Worm (Caenorhabditis elegans) whole organism, L4 larva: Measurements from ENCODE around the gene sul-2.

Experiments
- F44E2.7 ChIP-seq: fragments of 200-800 bp; sonication (Bioruptor generic); IDR thresholded peaks from 2 replicates; pipeline ENCODE4 v2.1.2; 2022; ENCODE audit warnings: missing genetic modification characterization, missing compliant biosample characterization
- ama-1 ChIP-seq: fragments of 150-350 bp; optimal IDR thresholded peaks from 2 replicates; lab custom pipeline; 2014; ENCODE audit warnings: inconsistent platforms, mixed read lengths
- attf-4 ChIP-seq: sonication (generic microtip); optimal IDR thresholded peaks from 3 replicates; lab custom pipeline; 2017; ENCODE audit warnings: missing biosample characterization, missing genetic modification characterization
- ceh-32 ChIP-seq: sonication (generic microtip); optimal IDR thresholded peaks from 2 replicates; lab custom pipeline; 2016; ENCODE audit warnings: mild to moderate bottlenecking, missing genetic modification characterization, missing compliant biosample characterization; ENCODE audit not compliant: poor library complexity
- dmd-6 ChIP-seq: fragments of 200-800 bp; sonication (Bioruptor generic); IDR thresholded peaks from 2 replicates; pipeline ENCODE4 v1.3.6; 2022; ENCODE audit warnings: missing genetic modification reagents, missing genetic modification characterization, missing compliant biosample characterization
- fos-1 ChIP-seq: fragments of 150-350 bp; optimal IDR thresholded peaks from 2 replicates; lab custom pipeline; 2014; ENCODE audit warnings: missing biosample characterization, missing genetic modification characterization
- hmg-1.1 ChIP-seq: fragments of 200-800 bp; sonication (Bioruptor generic); IDR thresholded peaks from 2 replicates; pipeline ENCODE4 v1.3.6; 2022; ENCODE audit warnings: missing genetic modification reagents, missing genetic modification characterization, missing compliant biosample characterization
- lin-39 ChIP-seq: fragments of 150-350 bp; optimal IDR thresholded peaks from 2 replicates; lab custom pipeline; 2014; ENCODE audit warnings: missing biosample characterization, missing genetic modification reagents, missing genetic modification characterization
- mep-1 ChIP-seq: fragments of 150-350 bp; sonication (generic microtip); optimal IDR thresholded peaks from 3 replicates; lab custom pipeline; 2014; ENCODE audit warnings: missing biosample characterization, missing genetic modification characterization
- nhr-102 ChIP-seq: sonication (generic microtip); optimal IDR thresholded peaks from 2 replicates; lab custom pipeline; 2016; ENCODE audit warnings: mild to moderate bottlenecking, missing genetic modification characterization, moderate library complexity, missing compliant biosample characterization
- nhr-11 ChIP-seq: fragments of 150-350 bp; optimal IDR thresholded peaks from 2 replicates; lab custom pipeline; 2014; ENCODE audit warnings: missing biosample characterization, missing genetic modification characterization
- nhr-76 ChIP-seq: fragments of 150-350 bp; optimal IDR thresholded peaks from 2 replicates; lab custom pipeline; 2014; ENCODE audit warnings: missing biosample characterization, missing genetic modification characterization
- pqm-1 ChIP-seq: sonication (generic microtip); optimal IDR thresholded peaks from 2 replicates; lab custom pipeline; 2017; ENCODE audit warnings: missing biosample characterization, missing genetic modification characterization
- zag-1 ChIP-seq: fragments of 150-350 bp; optimal IDR thresholded peaks from 2 replicates; lab custom pipeline; 2014; ENCODE audit warnings: missing biosample characterization, missing genetic modification characterization

ce11 chrV:8169150-8169549 is 11.6 kb downstream of the sul-2 start:
- TF ChIP-seq nhr-76 (tag; lab: Kevin White, UChicago) (no peak), zag-1 (no peak), pqm-1 (no peak), mep-1 (tag; lab: Kevin White, UChicago) (no peak), dmd-6 (no peak), F44E2.7 (no peak), lin-39 (tag; lab: Kevin White, UChicago) (no peak), nhr-11 (tag; lab: Kevin White, UChicago) (no peak), attf-4 (no peak), hmg-1.1 (GFP tag; lab: Robert Waterston, UW) (no peak), ceh-32 (tag; lab: Kevin White, UChicago) (no peak), nhr-102 (tag; lab: Kevin White, UChicago) (no peak), ama-1 (no peak), fos-1 (tag; lab: Kevin White, UChicago) (no peak)
